Worm (Caenorhabditis elegans) whole organism, late embryonic: ENCODE measurements around the gene C25F9.12.

ENCODE experiments used
- K02D7.2 ChIP-seq: sonication (generic microtip); optimal IDR thresholded peaks from 2 replicates; lab custom pipeline; 2017; ENCODE audit warnings: mild to moderate bottlenecking, missing genetic modification characterization, missing compliant biosample characterization
- ahr-1 ChIP-seq: sonication (generic microtip); optimal IDR thresholded peaks from 2 replicates; lab custom pipeline; 2016; ENCODE audit warnings: missing genetic modification characterization, missing compliant biosample characterization
- ama-1 ChIP-seq: fragments of 150-350 bp; optimal IDR thresholded peaks from 2 replicates; lab custom pipeline; 2014
- ceh-18 ChIP-seq: sonication (generic microtip); optimal IDR thresholded peaks from 2 replicates; lab custom pipeline; 2016; ENCODE audit warnings: missing genetic modification characterization, missing compliant biosample characterization
- elt-2 ChIP-seq: sonication (generic microtip); optimal IDR thresholded peaks from 2 replicates; lab custom pipeline; 2016; ENCODE audit warnings: missing genetic modification reagents, missing genetic modification characterization, missing compliant biosample characterization
- elt-4 ChIP-seq: sonication (generic microtip); optimal IDR thresholded peaks from 2 replicates; lab custom pipeline; 2016; ENCODE audit warnings: missing genetic modification characterization, missing compliant biosample characterization
- eyg-1 ChIP-seq: sonication (generic microtip); optimal IDR thresholded peaks from 2 replicates; lab custom pipeline; 2016; ENCODE audit warnings: missing genotype, missing genetic modification characterization, missing compliant biosample characterization
- fkh-10 ChIP-seq: fragments of 150-350 bp; optimal IDR thresholded peaks from 2 replicates; lab custom pipeline; 2014; ENCODE audit warnings: missing biosample characterization, missing genetic modification reagents, missing genetic modification characterization
- hlh-13 ChIP-seq: fragments of 200-800 bp; sonication (Bioruptor generic); optimal IDR thresholded peaks from 2 replicates; lab custom pipeline; 2018; ENCODE audit warnings: mild to moderate bottlenecking, missing genetic modification characterization, missing compliant biosample characterization
- hlh-6 ChIP-seq: sonication (generic microtip); optimal IDR thresholded peaks from 2 replicates; lab custom pipeline; 2016; ENCODE audit warnings: missing genotype, missing genetic modification characterization, missing compliant biosample characterization
- mec-3 ChIP-seq: sonication (generic microtip); optimal IDR thresholded peaks from 2 replicates; lab custom pipeline; 2016; ENCODE audit warnings: borderline replicate concordance, missing genetic modification characterization, missing compliant biosample characterization
- pha-4 ChIP-seq: fragments of 150-350 bp; optimal IDR thresholded peaks from 2 replicates; lab custom pipeline; 2018; ENCODE audit warnings: missing biosample characterization, missing genetic modification reagents, missing genetic modification characterization
- pqm-1 ChIP-seq: sonication (generic microtip); optimal IDR thresholded peaks from 2 replicates; lab custom pipeline; 2016; ENCODE audit warnings: missing genetic modification characterization, missing compliant biosample characterization
- unc-86 ChIP-seq: sonication (generic microtip); optimal IDR thresholded peaks from 2 replicates; lab custom pipeline; 2016; ENCODE audit warnings: missing genetic modification characterization, missing compliant biosample characterization

ce11 chrV:19405276-19405815 lies 2.6 kb upstream of the C25F9.12 start, which contains the start of the genes C25F9.6 and C25F9.10:
- TF ChIP-seq K02D7.2 (tag; lab: Kevin White, UChicago) (no peak), unc-86 (tag; lab: Kevin White, UChicago) (no peak), fkh-10 (GFP tag; lab: Kevin White, UChicago) (no peak), ama-1 (lab: Kevin White, UChicago) (no peak), ahr-1 (tag; lab: Kevin White, UChicago) (no peak), pha-4 (no peak), ceh-18 (tag; lab: Kevin White, UChicago) (no peak), hlh-13 (GFP tag; lab: Kevin White, UChicago) (no peak), mec-3 (no peak), hlh-6 (tag; lab: Kevin White, UChicago) (no peak), pqm-1 (tag; lab: Kevin White, UChicago) (no peak), elt-2 (tag; lab: Kevin White, UChicago) (no peak), eyg-1 (no peak), elt-4 (tag; lab: Kevin White, UChicago) (no peak)
